Fruit fly (Drosophila melanogaster) whole organism, embryonic: Measurements from ENCODE around the gene CG14154.

Experiments used
- CG15073 ChIP-seq: fragments of 200-800 bp; sonication (Bioruptor generic); optimal IDR thresholded peaks from 2 replicates; lab custom pipeline; 2016; ENCODE audit warnings: missing biosample characterization, missing genetic modification characterization
- CG17361 ChIP-seq: fragments of 200-800 bp; sonication (Bioruptor generic); IDR thresholded peaks from 3 replicates; pipeline ENCODE4 v1.3.6; 2022; ENCODE audit warnings: missing biosample characterization, missing genetic modification characterization
- Dfd ChIP-seq, 2 experiments: fragments of >200 bp; optimal IDR thresholded peaks; 2 replicates each; lab custom pipeline; 2017; ENCODE audit warnings: missing biosample characterization in 2 of 2, missing genetic modification characterization in 2 of 2
- ERR ChIP-seq: fragments of 200-800 bp; sonication (Bioruptor generic); optimal IDR thresholded peaks from 2 replicates; lab custom pipeline; 2016; ENCODE audit warnings: missing biosample characterization, missing genetic modification characterization
- Fer1 ChIP-seq: fragments of 200-800 bp; sonication (Bioruptor generic); optimal IDR thresholded peaks from 2 replicates; lab custom pipeline; 2017; ENCODE audit warnings: missing biosample characterization, mild to moderate bottlenecking, missing genetic modification characterization
- Fer3 ChIP-seq: fragments of 200-800 bp; sonication (Bioruptor generic); optimal IDR thresholded peaks from 2 replicates; lab custom pipeline; 2018; ENCODE audit warnings: missing biosample characterization, mild to moderate bottlenecking, missing genetic modification characterization, moderate library complexity
- fu2 ChIP-seq: fragments of 200-800 bp; sonication (Bioruptor generic); optimal IDR thresholded peaks from 2 replicates; lab custom pipeline; 2016; ENCODE audit warnings: missing biosample characterization, missing genetic modification characterization
- ken ChIP-seq: fragments of 200-800 bp; sonication (Bioruptor generic); IDR thresholded peaks from 3 replicates; pipeline ENCODE4 v1.3.6; 2022; ENCODE audit warnings: missing biosample characterization, missing genetic modification characterization
- sima ChIP-seq: fragments of 200-800 bp; sonication (Bioruptor generic); optimal IDR thresholded peaks from 2 replicates; lab custom pipeline; 2016; ENCODE audit warnings: missing biosample characterization, missing genetic modification characterization
- slbo ChIP-seq: fragments of 200-800 bp; sonication (Bioruptor generic); IDR thresholded peaks from 2 replicates; pipeline ENCODE4 v1.3.6; 2022; ENCODE audit warnings: missing biosample characterization, missing genetic modification characterization
- tap ChIP-seq: fragments of 200-800 bp; optimal IDR thresholded peaks from 3 replicates; lab custom pipeline; 2019; ENCODE audit warnings: missing biosample characterization, mild to moderate bottlenecking, missing genetic modification characterization, moderate library complexity
- tio ChIP-seq: fragments of 200-800 bp; sonication (Bioruptor generic); optimal IDR thresholded peaks from 2 replicates; lab custom pipeline; 2017; ENCODE audit warnings: missing biosample characterization, missing genetic modification characterization, inconsistent platforms

DNA sequence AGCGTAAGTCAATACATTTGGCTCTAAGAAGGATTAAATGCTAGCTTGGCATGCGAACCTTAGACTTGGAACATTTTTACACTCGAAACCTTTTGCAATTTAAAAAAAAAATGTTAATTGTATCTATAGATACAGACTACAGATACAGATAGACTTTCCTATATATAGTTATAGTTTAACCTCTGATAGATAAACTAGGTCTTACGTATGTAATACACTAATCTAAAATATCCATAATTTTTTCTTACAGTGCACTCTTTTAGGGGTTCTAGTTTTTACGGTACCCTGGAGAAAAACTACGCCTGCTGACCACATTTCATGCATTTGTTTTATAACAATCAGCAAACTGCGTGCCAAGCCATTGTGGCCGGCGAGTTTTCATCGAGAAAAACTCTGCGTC is 5.5 kb downstream of the CG14154 start:
- TF ChIP-seq ken (GFP tag; lab: Robert Waterston, UW): no peak
- no peak for TF ChIP-seq slbo
- no peak for TF ChIP-seq fu2
- no peak for TF ChIP-seq Dfd (GFP tag; optimal IDR thresholded peaks at IDR 0.05; lab: Kevin White, UChicago)
- TF ChIP-seq Fer1 (GFP tag; lab: Kevin White, UChicago): no peak
- no peak for TF ChIP-seq CG17361
- no peak for TF ChIP-seq tap (tag; lab: Kevin White, UChicago)
- no peak for TF ChIP-seq sima (GFP tag; lab: Kevin White, UChicago)
- no peak for TF ChIP-seq ERR (GFP tag; lab: Kevin White, UChicago)
- TF ChIP-seq tio: no peak
- TF ChIP-seq CG15073: no peak
- TF ChIP-seq Fer3: no peak
